Worm (Caenorhabditis elegans) whole organism, L1 larva: ENCODE results near the gene R193.1.

Source experiments
- C04F5.9 ChIP-seq: sonication (generic microtip); optimal IDR thresholded peaks from 2 replicates; lab custom pipeline; 2016; ENCODE audit warnings: missing genetic modification characterization, missing compliant biosample characterization
- C16A3.4 ChIP-seq: fragments of 150-350 bp; optimal IDR thresholded peaks from 2 replicates; lab custom pipeline; 2014; ENCODE audit warnings: missing biosample characterization, missing genetic modification characterization
- aha-1 ChIP-seq: fragments of 150-350 bp; optimal IDR thresholded peaks from 2 replicates; lab custom pipeline; 2014; ENCODE audit warnings: missing biosample characterization, missing genetic modification characterization
- blmp-1 ChIP-seq: fragments of 150-350 bp; optimal IDR thresholded peaks from 2 replicates; lab custom pipeline; 2014; ENCODE audit warnings: missing biosample characterization, missing genetic modification characterization
- ceh-63 ChIP-seq: fragments of 200-800 bp; sonication (Bioruptor generic); optimal IDR thresholded peaks from 2 replicates; lab custom pipeline; 2018; ENCODE audit warnings: mild to moderate bottlenecking, missing genetic modification characterization, missing compliant biosample characterization
- ceh-8 ChIP-seq: fragments of 200-800 bp; sonication (Bioruptor generic); optimal IDR thresholded peaks from 2 replicates; lab custom pipeline; 2018; ENCODE audit warnings: mild to moderate bottlenecking, missing genetic modification characterization, moderate library complexity, missing compliant biosample characterization
- ceh-82 ChIP-seq, 3 experiments: fragments of 150-350 bp in 1 of 3; sonication (generic microtip) in 2 of 3; optimal IDR thresholded peaks; 2 replicates each; lab custom pipeline; 2014 to 2017; ENCODE audit warnings: missing biosample characterization in 3 of 3, missing genetic modification characterization in 3 of 3
- dpl-1 ChIP-seq, 3 experiments: fragments of 150-350 bp in 2 of 3; sonication (generic microtip) in 1 of 3; optimal IDR thresholded peaks; 2 replicates each; lab custom pipeline; 2014 to 2017; ENCODE audit warnings: missing biosample characterization in 3 of 3, missing genetic modification characterization in 3 of 3, missing genetic modification reagents in 3 of 3
- egl-13 ChIP-seq: sonication (generic microtip); optimal IDR thresholded peaks from 2 replicates; lab custom pipeline; 2016; ENCODE audit warnings: missing genotype, missing genetic modification reagents, missing genetic modification characterization, missing compliant biosample characterization
- egl-27 ChIP-seq, 2 experiments: fragments of 150-350 bp in 1 of 2; sonication (generic microtip); optimal IDR thresholded peaks; 3 replicates each; lab custom pipeline; 2017 to 2018; ENCODE audit warnings: missing biosample characterization in 2 of 2, missing genetic modification characterization in 2 of 2, missing genetic modification reagents in 2 of 2
- elt-3 ChIP-seq, 6 experiments: fragments of 150-350 bp in 1 of 6; sonication (generic microtip); optimal IDR thresholded peaks; 2 replicates each; lab custom pipeline; 2017 to 2018; ENCODE audit warnings: missing biosample characterization in 6 of 6, missing genetic modification characterization in 6 of 6, inconsistent platforms in 1 of 6
- fos-1 ChIP-seq: fragments of 150-350 bp; optimal IDR thresholded peaks from 2 replicates; lab custom pipeline; 2014; ENCODE audit warnings: missing biosample characterization, missing genetic modification characterization
- grh-1 ChIP-seq: fragments of 200-800 bp; sonication (Bioruptor generic); IDR thresholded peaks from 2 replicates; pipeline ENCODE4 v1.3.6; 2022; ENCODE audit warnings: missing genetic modification reagents, missing genetic modification characterization, missing compliant biosample characterization
- hlh-4 ChIP-seq: sonication (generic microtip); optimal IDR thresholded peaks from 2 replicates; lab custom pipeline; 2016; ENCODE audit warnings: mild to moderate bottlenecking, missing genetic modification characterization, missing compliant biosample characterization
- jun-1 ChIP-seq: fragments of 150-350 bp; optimal IDR thresholded peaks from 2 replicates; lab custom pipeline; 2014; ENCODE audit warnings: missing biosample characterization, missing genetic modification reagents, missing genetic modification characterization
- lin-14 ChIP-seq: fragments of 200-800 bp; sonication (Bioruptor generic); optimal IDR thresholded peaks from 2 replicates; lab custom pipeline; 2018; ENCODE audit warnings: mild to moderate bottlenecking, missing genetic modification characterization, moderate library complexity, missing compliant biosample characterization
- lin-35 ChIP-seq, 2 experiments: fragments of 150-350 bp; optimal IDR thresholded peaks; 2 replicates each; lab custom pipeline; 2014; ENCODE audit warnings: missing biosample characterization in 2 of 2, missing genetic modification characterization in 2 of 2, missing genetic modification reagents in 2 of 2
- lin-39 ChIP-seq: fragments of 150-350 bp; optimal IDR thresholded peaks from 2 replicates; lab custom pipeline; 2014; ENCODE audit warnings: missing biosample characterization, missing genetic modification reagents, missing genetic modification characterization
- lir-3 ChIP-seq: sonication (generic microtip); optimal IDR thresholded peaks from 2 replicates; lab custom pipeline; 2016; ENCODE audit warnings: mild to moderate bottlenecking, missing genetic modification characterization, moderate library complexity, missing compliant biosample characterization; ENCODE audit not compliant: poor library complexity
- lsy-2 ChIP-seq, 2 experiments: fragments of 150-350 bp; optimal IDR thresholded peaks; 2 replicates each; lab custom pipeline; 2014; ENCODE audit warnings: missing biosample characterization in 2 of 2, missing genetic modification characterization in 2 of 2
- mep-1 ChIP-seq: fragments of 150-350 bp; optimal IDR thresholded peaks from 2 replicates; lab custom pipeline; 2014; ENCODE audit warnings: missing biosample characterization, missing genetic modification characterization
- nhr-12 ChIP-seq: sonication (generic microtip); optimal IDR thresholded peaks from 2 replicates; lab custom pipeline; 2017; ENCODE audit warnings: missing biosample characterization, missing genetic modification characterization
- nhr-20 ChIP-seq: sonication (generic microtip); optimal IDR thresholded peaks from 2 replicates; lab custom pipeline; 2016; ENCODE audit warnings: mild to moderate bottlenecking, missing genetic modification characterization, missing compliant biosample characterization
- nhr-237 ChIP-seq: fragments of 150-350 bp; optimal IDR thresholded peaks from 2 replicates; lab custom pipeline; 2014; ENCODE audit warnings: missing biosample characterization, missing genetic modification characterization
- nhr-28 ChIP-seq: fragments of 150-350 bp; optimal IDR thresholded peaks from 2 replicates; lab custom pipeline; 2014; ENCODE audit warnings: missing biosample characterization, missing genetic modification characterization
- nhr-47 ChIP-seq: sonication (generic microtip); optimal IDR thresholded peaks from 2 replicates; lab custom pipeline; 2016; ENCODE audit warnings: mild to moderate bottlenecking, missing genetic modification characterization, moderate library complexity, missing compliant biosample characterization
- nhr-71 ChIP-seq: sonication (generic microtip); optimal IDR thresholded peaks from 2 replicates; lab custom pipeline; 2016; ENCODE audit warnings: mild to moderate bottlenecking, missing genetic modification characterization, moderate library complexity, missing compliant biosample characterization
- nhr-76 ChIP-seq: sonication (generic microtip); optimal IDR thresholded peaks from 2 replicates; lab custom pipeline; 2017; ENCODE audit warnings: missing biosample characterization, missing genetic modification characterization
- nhr-77 ChIP-seq: fragments of 150-350 bp; optimal IDR thresholded peaks from 2 replicates; lab custom pipeline; 2014; ENCODE audit warnings: missing biosample characterization, missing genetic modification characterization
- nhr-85 ChIP-seq: sonication (generic microtip); peaks from one replicate; lab custom pipeline; 2016; ENCODE audit warnings: missing genetic modification characterization, inconsistent platforms, missing compliant biosample characterization
- pag-3 ChIP-seq: sonication (generic microtip); optimal IDR thresholded peaks from 2 replicates; lab custom pipeline; 2017; ENCODE audit warnings: missing genetic modification characterization, mild to moderate bottlenecking, missing compliant biosample characterization, antibody characterized with exemption, borderline replicate concordance; ENCODE audit not compliant: insufficient read depth
- pax-3 ChIP-seq: fragments of 200-800 bp; sonication (Bioruptor generic); optimal IDR thresholded peaks from 2 replicates; lab custom pipeline; 2018; ENCODE audit warnings: mild to moderate bottlenecking, missing genetic modification characterization, moderate library complexity, missing compliant biosample characterization
- rnt-1 ChIP-seq: sonication (generic microtip); optimal IDR thresholded peaks from 2 replicates; lab custom pipeline; 2016; ENCODE audit warnings: mild to moderate bottlenecking, missing genetic modification characterization, moderate library complexity, missing compliant biosample characterization
- skn-1 ChIP-seq: fragments of 150-350 bp; optimal IDR thresholded peaks from 2 replicates; lab custom pipeline; 2014; ENCODE audit warnings: missing biosample characterization, missing genetic modification characterization
- snpc-4 ChIP-seq: fragments of 150-350 bp; optimal IDR thresholded peaks from 2 replicates; lab custom pipeline; 2014; ENCODE audit warnings: missing biosample characterization, missing genetic modification characterization
- snu-23 ChIP-seq: sonication (generic microtip); optimal IDR thresholded peaks from 2 replicates; lab custom pipeline; 2016; ENCODE audit warnings: missing genetic modification characterization, missing compliant biosample characterization
- tbx-2 ChIP-seq: sonication (generic microtip); optimal IDR thresholded peaks from 2 replicates; lab custom pipeline; 2016; ENCODE audit warnings: missing genetic modification characterization, missing compliant biosample characterization
- vab-15 ChIP-seq: sonication (generic microtip); optimal IDR thresholded peaks from 2 replicates; lab custom pipeline; 2017; ENCODE audit warnings: missing genotype, mild to moderate bottlenecking, missing genetic modification characterization, missing compliant biosample characterization
- xbp-1 ChIP-seq: sonication (generic microtip); optimal IDR thresholded peaks from 2 replicates; lab custom pipeline; 2016; ENCODE audit warnings: missing genetic modification characterization, missing compliant biosample characterization
- zip-4 ChIP-seq: fragments of 200-800 bp; sonication (Bioruptor generic); optimal IDR thresholded peaks from 2 replicates; lab custom pipeline; 2018; ENCODE audit warnings: mild to moderate bottlenecking, missing genetic modification characterization, moderate library complexity, missing compliant biosample characterization

The R193.1 gene

DNA sequence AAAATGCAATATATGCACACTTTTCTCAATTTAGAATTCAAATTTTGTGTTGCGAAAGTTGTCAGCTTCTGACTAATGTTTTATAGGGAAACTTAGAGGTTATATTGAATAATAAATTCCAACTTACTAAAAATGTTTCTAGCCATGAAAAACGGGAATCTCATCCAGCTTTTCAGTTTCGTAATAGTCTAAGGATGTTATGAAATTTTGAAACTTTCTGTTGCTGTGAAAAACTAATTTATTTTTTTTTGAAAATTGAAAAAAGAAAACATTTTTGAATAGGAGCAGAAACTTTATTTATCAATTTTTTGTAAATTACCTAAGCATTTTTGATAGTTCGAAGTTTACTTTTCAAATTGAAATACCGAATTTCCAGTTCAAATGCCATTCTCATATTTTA is 33.2 kb upstream of the R193.1 start:
- TF ChIP-seq C04F5.9 (tag; lab: Kevin White, UChicago) (no peak), skn-1 (peak; percentile 48), lin-39 (tag; lab: Kevin White, UChicago) (no peak), egl-13 (tag; lab: Kevin White, UChicago) (peak; percentile 33), zip-4 (GFP tag; lab: Kevin White, UChicago) (no peak)
- TF ChIP-seq, all 84 proteins: peak for 2

DNA sequence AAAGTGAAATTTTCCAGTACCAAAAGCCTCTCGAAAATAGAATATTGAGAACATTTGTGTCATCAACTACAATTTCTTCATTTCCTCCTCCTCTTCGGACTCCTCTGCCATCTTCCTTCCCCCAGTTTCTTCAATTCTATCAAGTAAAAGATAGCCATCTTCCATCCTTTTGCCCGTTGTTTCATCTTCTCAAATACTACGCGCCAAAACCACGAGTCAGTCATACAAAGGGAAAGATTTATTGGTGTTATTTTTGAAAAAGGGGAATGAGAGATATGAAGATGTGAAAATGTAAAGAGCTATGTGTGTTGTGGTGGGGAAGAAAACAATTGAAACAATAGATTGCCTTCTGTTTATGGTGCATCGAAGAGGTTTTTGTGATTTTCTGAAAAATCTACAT is 32.5 kb upstream of the R193.1 start:
- TF ChIP-seq mep-1 (tag; lab: Kevin White, UChicago) (peak; percentile 60), ceh-82 (tag; optimal IDR thresholded peaks at IDR 0.05; lab: Kevin White, UChicago) (peak in 1 of 3 experiments; percentile 41), egl-27 (tag; optimal IDR thresholded peaks at IDR 0.05; lab: Kevin White, UChicago) (no peak), nhr-20 (tag; lab: Kevin White, UChicago) (peak; percentile 25), lin-14 (GFP tag; lab: Kevin White, UChicago) (peak; percentile 88), nhr-85 (tag; lab: Kevin White, UChicago) (peak; percentile 77), nhr-47 (tag; lab: Kevin White, UChicago) (no peak), snpc-4 (tag; lab: Kevin White, UChicago) (no peak), vab-15 (peak; percentile 14), jun-1 (no peak), C16A3.4 (tag; lab: Kevin White, UChicago) (peak; percentile 58), fos-1 (peak; percentile 39), snu-23 (GFP tag; lab: Kevin White, UChicago) (peak; percentile 68), ceh-63 (GFP tag; lab: Kevin White, UChicago) (no peak), skn-1 (peak; percentile 16), nhr-71 (tag; lab: Kevin White, UChicago) (peak; percentile 66), lsy-2 (tag; optimal IDR thresholded peaks at IDR 0.05; lab: Kevin White, UChicago) (peak in 1 of 2 experiments; percentile 64), tbx-2 (no peak), hlh-4 (tag; lab: Kevin White, UChicago) (no peak), pag-3 (tag; lab: Kevin White, UChicago) (peak; percentile 61), nhr-77 (tag; lab: Kevin White, UChicago) (no peak), aha-1 (no peak), lir-3 (tag; lab: Kevin White, UChicago) (peak; percentile 30), nhr-76 (tag; lab: Kevin White, UChicago) (no peak), grh-1 (GFP tag; lab: Robert Waterston, UW) (no peak), ceh-8 (GFP tag; lab: Kevin White, UChicago) (no peak), nhr-237 (tag; lab: Kevin White, UChicago) (no peak), dpl-1 (GFP tag; optimal IDR thresholded peaks at IDR 0.05; lab: Kevin White, UChicago) (peak in 1 of 3 experiments; percentile 25), lin-35 (GFP tag; optimal IDR thresholded peaks at IDR 0.05; lab: Kevin White, UChicago) (peak in 1 of 2 experiments; percentile 41), elt-3 (tag; optimal IDR thresholded peaks at IDR 0.05; lab: Kevin White, UChicago) (peak in 1 of 6 experiments; percentile 55), C04F5.9 (tag; lab: Kevin White, UChicago) (no peak), nhr-12 (tag; lab: Kevin White, UChicago) (no peak), nhr-28 (tag; lab: Kevin White, UChicago) (no peak), pax-3 (no peak), xbp-1 (tag; lab: Kevin White, UChicago) (no peak), blmp-1 (tag; lab: Kevin White, UChicago) (peak; percentile 55), rnt-1 (tag; lab: Kevin White, UChicago) (peak; percentile 59)
